Worm (Caenorhabditis elegans): ENCODE measurements around the gene polq-1.
A peak's percentile ranks its signal among the peaks of the same experiment; 100 is the strongest.

polq-1 gene

DNA sequence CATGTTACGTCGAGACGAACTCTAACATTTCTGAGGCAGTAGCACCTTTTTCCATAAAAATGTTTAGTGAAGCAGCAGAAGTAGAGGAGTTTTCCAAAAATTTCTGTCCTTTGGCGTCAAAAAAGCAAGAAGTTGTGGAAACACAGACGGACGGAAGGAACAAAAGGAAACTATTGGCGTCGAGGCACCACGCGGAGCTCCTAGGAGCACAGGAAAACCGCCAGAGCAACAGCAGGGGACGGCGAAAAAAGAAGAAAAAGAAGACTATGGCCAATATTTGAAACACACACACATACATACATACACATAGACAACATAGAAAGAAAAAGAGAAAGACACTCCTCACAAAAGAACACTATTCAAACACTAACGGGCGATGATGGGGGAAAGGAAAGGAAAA lies 40.0 kb upstream of the polq-1 start (continued):
- no peak for TF ChIP-seq ceh-82 (tag; optimal IDR thresholded peaks at IDR 0.05)

DNA sequence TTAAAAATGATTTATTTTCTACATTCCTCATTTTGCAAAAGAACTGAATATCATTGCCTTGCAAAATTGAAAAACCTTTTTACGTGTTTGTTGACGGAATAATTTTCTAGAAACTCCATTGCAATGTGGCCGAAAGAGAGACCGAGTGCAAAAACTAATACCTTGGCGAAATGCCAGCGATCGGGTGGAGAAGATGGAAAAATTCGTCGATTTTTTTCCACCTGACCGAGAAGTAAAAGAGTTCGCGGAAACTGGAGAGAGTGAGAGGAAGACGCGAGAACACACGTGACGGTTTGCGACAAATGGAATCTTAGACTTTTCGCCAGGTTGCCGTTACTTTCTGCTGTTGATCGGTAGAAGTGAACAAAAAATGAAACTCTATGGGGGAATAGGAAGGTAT lies 38.7 kb upstream of the polq-1 start:
- TF ChIP-seq hlh-17 (GFP tag; optimal IDR thresholded peaks at IDR 0.05; ENCODE audit: borderline replicate concordance) = no peak
- no peak for TF ChIP-seq aha-1 (tag; optimal IDR thresholded peaks at IDR 0.05)
- TF ChIP-seq pag-3 (tag; optimal IDR thresholded peaks at IDR 0.05; ENCODE audit: borderline replicate concordance, insufficient read depth) = no peak
- TF ChIP-seq ceh-90 (tag; optimal IDR thresholded peaks at IDR 0.05) = no peak
- TF ChIP-seq efl-3 (GFP tag; optimal IDR thresholded peaks at IDR 0.05) = no peak
- no peak for TF ChIP-seq fos-1 (tag; optimal IDR thresholded peaks at IDR 0.05)
- TF ChIP-seq aly-2 (tag; optimal IDR thresholded peaks at IDR 0.05) = no peak
- no peak for TF ChIP-seq zip-4 (GFP tag; optimal IDR thresholded peaks at IDR 0.05)
- no peak for TF ChIP-seq ceh-8 (GFP tag; optimal IDR thresholded peaks at IDR 0.05)
- no peak for TF ChIP-seq unc-62 (GFP tag; optimal IDR thresholded peaks at IDR 0.05)
- TF ChIP-seq mdl-1 (tag; optimal IDR thresholded peaks at IDR 0.05) = peak in 1 of 2 experiments; percentile 92
- TF ChIP-seq nhr-71 (tag; optimal IDR thresholded peaks at IDR 0.05) = peak; percentile 78
- TF ChIP-seq snu-23 (GFP tag; optimal IDR thresholded peaks at IDR 0.05) = peak; percentile 78
- TF ChIP-seq Y116A8C.19 (tag; optimal IDR thresholded peaks at IDR 0.05; ENCODE audit: borderline replicate concordance) = no peak
- TF ChIP-seq unc-98 (GFP tag; IDR thresholded peaks at IDR 0.05) = no peak
- no peak for TF ChIP-seq pax-3 (tag; optimal IDR thresholded peaks at IDR 0.05)
- TF ChIP-seq mep-1 (tag; optimal IDR thresholded peaks at IDR 0.05) = peak; percentile 52
- TF ChIP-seq sptf-1 (tag; optimal IDR thresholded peaks at IDR 0.05) = no peak
- no peak for TF ChIP-seq tlp-1 (tag; optimal IDR thresholded peaks at IDR 0.05)
- peak; percentile 49 for TF ChIP-seq nhr-90 (tag; optimal IDR thresholded peaks at IDR 0.05; ENCODE audit: poor library complexity)
- TF ChIP-seq swsn-7 (tag; optimal IDR thresholded peaks at IDR 0.05) = peak; percentile 21
- 0 out of 2 replicates have a peak, but pooled peaks have one; percentile 10 for TF ChIP-seq grh-1 (GFP tag; IDR thresholded peaks at IDR 0.05)
- TF ChIP-seq hlh-4 (tag; optimal IDR thresholded peaks at IDR 0.05) = no peak
- peak in 1 of 2 experiments; percentile 17 for TF ChIP-seq efl-1 (optimal IDR thresholded peaks at IDR 0.05)
- peak; percentile 16 to 53 for TF ChIP-seq efl-1 (GFP tag; optimal IDR thresholded peaks at IDR 0.05 in 1 of 2)
- no peak for TF ChIP-seq ets-5 (GFP tag; IDR thresholded peaks at IDR 0.05)
- peak; percentile 7 for TF ChIP-seq xbp-1 (tag; optimal IDR thresholded peaks at IDR 0.05)
- no peak for TF ChIP-seq lin-39 (tag; optimal IDR thresholded peaks at IDR 0.05)
- peak; percentile 44 for TF ChIP-seq C16A3.4 (tag; optimal IDR thresholded peaks at IDR 0.05)
- TF ChIP-seq lin-13 (GFP tag; optimal IDR thresholded peaks at IDR 0.05) = peak; percentile 46
- peak in 1 of 3 experiments; percentile 20 for TF ChIP-seq ceh-82 (tag; optimal IDR thresholded peaks at IDR 0.05)
- no peak for TF ChIP-seq nhr-11 (tag; optimal IDR thresholded peaks at IDR 0.05)
- TF ChIP-seq lin-14 (GFP tag; optimal IDR thresholded peaks at IDR 0.05) = peak; percentile 83
- no peak for TF ChIP-seq fkh-4 (tag; optimal IDR thresholded peaks at IDR 0.05; ENCODE audit: borderline replicate concordance)
- TF ChIP-seq alr-1 (tag; optimal IDR thresholded peaks at IDR 0.05; ENCODE audit: borderline replicate concordance) = no peak
- no peak for TF ChIP-seq ztf-11 (tag; optimal IDR thresholded peaks at IDR 0.05)
- TF ChIP-seq nhr-84 (tag; optimal IDR thresholded peaks at IDR 0.05) = no peak
- TF ChIP-seq nhr-20 (tag; optimal IDR thresholded peaks at IDR 0.05) = peak; percentile 77
- TF ChIP-seq mef-2 (tag; optimal IDR thresholded peaks at IDR 0.05) = no peak
- no peak for TF ChIP-seq unc-86 (tag; optimal IDR thresholded peaks at IDR 0.05)
- TF ChIP-seq unc-130 (tag; optimal IDR thresholded peaks at IDR 0.05) = no peak
- TF ChIP-seq skn-1 (tag; optimal IDR thresholded peaks at IDR 0.05) = peak; percentile 33
- TF ChIP-seq nhr-237 (tag; optimal IDR thresholded peaks at IDR 0.05) = no peak
- TF ChIP-seq nhr-19 (GFP tag; conservative IDR thresholded peaks at IDR 0.05) = peak; percentile 58
- no peak for TF ChIP-seq ceh-63 (GFP tag; optimal IDR thresholded peaks at IDR 0.05)
- TF ChIP-seq nhr-85 (tag) = peak; percentile 92
- no peak for TF ChIP-seq fkh-10 (GFP tag; optimal IDR thresholded peaks at IDR 0.05)
- TF ChIP-seq dpl-1 (GFP tag; optimal IDR thresholded peaks at IDR 0.05) = peak in 2 of 3 experiments; percentile 31 to 37
- TF ChIP-seq zag-1 (tag; optimal IDR thresholded peaks at IDR 0.05) = no peak
- TF ChIP-seq mab-9 (GFP tag; IDR thresholded peaks at IDR 0.05) = no peak
- peak in 1 of 6 experiments; percentile 64 for TF ChIP-seq elt-3 (tag; optimal IDR thresholded peaks at IDR 0.05)
